Worm (Caenorhabditis elegans): ENCODE data around the gene twk-10.

- TF ChIP-seq ztf-11 (tag; optimal IDR thresholded peaks at IDR 0.05) (no peak), egl-27 (tag; optimal IDR thresholded peaks at IDR 0.05) (no peak), nhr-11 (tag; optimal IDR thresholded peaks at IDR 0.05) (no peak), pqm-1 (tag; optimal IDR thresholded peaks at IDR 0.05) (no peak), nhr-28 (tag; optimal IDR thresholded peaks at IDR 0.05) (no peak), nhr-25 (tag; optimal IDR thresholded peaks at IDR 0.05) (no peak), fos-1 (tag; optimal IDR thresholded peaks at IDR 0.05) (no peak), ama-1 (optimal IDR thresholded peaks at IDR 0.05) (no peak), nhr-77 (tag; optimal IDR thresholded peaks at IDR 0.05) (no peak), zag-1 (tag; optimal IDR thresholded peaks at IDR 0.05) (no peak), lin-15B (tag; optimal IDR thresholded peaks at IDR 0.05) (no peak)
Measured at ce11 chrV:6557035-6557434, 4.9 kb downstream of the twk-10 start, which contains the start of gene spp-27.

Data from whole organism, L3 larva.